Fruit fly (Drosophila melanogaster): Measurements from ENCODE around the gene Tk.
A peak's percentile ranks its signal among the peaks of the same experiment; 100 is the strongest.

The Tk gene

dm6 chr3R:11948903-11949358 lies 56.3 kb downstream of the Tk start, which contains the start of gene Cad87A (continued):
- TF ChIP-seq tna (GFP tag; IDR thresholded peaks at IDR 0.05; ENCODE audit: partially characterized antibody) (no peak), Ravus (GFP tag; IDR thresholded peaks at IDR 0.05) (no peak), CG4424 (GFP tag; optimal IDR thresholded peaks at IDR 0.05) (no peak), tll (GFP tag; optimal IDR thresholded peaks at IDR 0.05) (peak in 1 of 2 experiments; percentile 85), Side (GFP tag; optimal IDR thresholded peaks at IDR 0.05) (peak; percentile 47), lola (GFP tag; optimal IDR thresholded peaks at IDR 0.05) (no peak), MESR4 (GFP tag; optimal IDR thresholded peaks at IDR 0.05) (peak; percentile 29), cg (GFP tag; optimal IDR thresholded peaks at IDR 0.05) (peak; percentile 96), pum (GFP tag; optimal IDR thresholded peaks at IDR 0.05) (no peak), CrebB (tag; optimal IDR thresholded peaks at IDR 0.05) (peak; percentile 67), stwl (tag; optimal IDR thresholded peaks at IDR 0.05) (peak; percentile 53), Blimp-1 (GFP tag; optimal IDR thresholded peaks at IDR 0.05) (no peak), Med (GFP tag) (peak; percentile 91), kah (GFP tag; optimal IDR thresholded peaks at IDR 0.05) (peak; percentile 97), nau (GFP tag; optimal IDR thresholded peaks at IDR 0.05) (peak; percentile 35), CG12299 (tag; optimal IDR thresholded peaks at IDR 0.05) (peak; percentile 57), pfk (GFP tag; optimal IDR thresholded peaks at IDR 0.05) (peak; percentile 43), kni (GFP tag; optimal IDR thresholded peaks at IDR 0.05) (peak; percentile 80), CG18476 (GFP tag; optimal IDR thresholded peaks at IDR 0.05) (no peak), fd96Cb (tag; optimal IDR thresholded peaks at IDR 0.05) (no peak), CG9797 (GFP tag; optimal IDR thresholded peaks at IDR 0.05) (peak; percentile 91), CG32767 (GFP tag; IDR thresholded peaks at IDR 0.05) (no peak), CG13894 (tag; optimal IDR thresholded peaks at IDR 0.05) (peak; percentile 52), Ada2b (GFP tag; IDR thresholded peaks at IDR 0.05) (no peak), Pdp1 (GFP tag; optimal IDR thresholded peaks at IDR 0.05) (peak in 1 of 2 experiments; percentile 78), hb (GFP tag; IDR thresholded peaks at IDR 0.05; ENCODE audit: partially characterized antibody) (no peak), sd (tag; optimal IDR thresholded peaks at IDR 0.05) (peak; percentile 71), HLHmδ (GFP tag; optimal IDR thresholded peaks at IDR 0.05) (peak; percentile 82), lilli (GFP tag; optimal IDR thresholded peaks at IDR 0.05) (no peak), CG14667 (GFP tag; IDR thresholded peaks at IDR 0.05) (no peak), CG33557 (GFP tag; optimal IDR thresholded peaks at IDR 0.05) (no peak), zen (tag; optimal IDR thresholded peaks at IDR 0.05) (peak; percentile 62), CG14050 (GFP tag; IDR thresholded peaks at IDR 0.05) (no peak), Scr (GFP tag; IDR thresholded peaks at IDR 0.05; ENCODE audit: partially characterized antibody) (no peak), bowl (GFP tag; IDR thresholded peaks at IDR 0.05) (no peak), ttk (GFP tag; IDR thresholded peaks at IDR 0.05) (no peak), Atf-2 (GFP tag; optimal IDR thresholded peaks at IDR 0.05) (no peak), Hmr (GFP tag; optimal IDR thresholded peaks at IDR 0.05) (no peak), D19A (tag; optimal IDR thresholded peaks at IDR 0.05) (peak; percentile 34), H15 (GFP tag; IDR thresholded peaks at IDR 0.05) (no peak), HmgD (GFP tag; optimal IDR thresholded peaks at IDR 0.05) (peak; percentile 38), maf-S (GFP tag; optimal IDR thresholded peaks at IDR 0.05) (peak; percentile 15), CG33213 (GFP tag; optimal IDR thresholded peaks at IDR 0.05) (peak; percentile 51), CG15601 (tag; optimal IDR thresholded peaks at IDR 0.05) (no peak), CG17328 (GFP tag; IDR thresholded peaks at IDR 0.05) (no peak), CG2120 (GFP tag; optimal IDR thresholded peaks at IDR 0.05) (no peak), insv (GFP tag; optimal IDR thresholded peaks at IDR 0.05) (peak in 1 of 2 experiments; percentile 9), gcm (GFP tag; optimal IDR thresholded peaks at IDR 0.05) (no peak), Bteb2 (GFP tag; optimal IDR thresholded peaks at IDR 0.05) (no peak)
